Worm (Caenorhabditis elegans) whole organism, L4 larva: ENCODE results near the gene B0310.2.

ENCODE experiments used
- arid-1 ChIP-seq: fragments of 200-800 bp; sonication (Bioruptor generic); conservative IDR thresholded peaks from 2 replicates; pipeline ENCODE4 v1.3.6; 2022; ENCODE audit warnings: missing genetic modification reagents, missing genetic modification characterization, missing compliant biosample characterization
- ceh-20 ChIP-seq: fragments of 200-800 bp; sonication (Bioruptor generic); IDR thresholded peaks from 2 replicates; pipeline ENCODE4 v1.3.6; 2022; ENCODE audit warnings: missing genetic modification reagents, missing genetic modification characterization, missing compliant biosample characterization
- duxl-1 ChIP-seq: sonication (generic microtip); optimal IDR thresholded peaks from 2 replicates; lab custom pipeline; 2016; ENCODE audit warnings: mild to moderate bottlenecking, missing genetic modification characterization, moderate library complexity, missing compliant biosample characterization; ENCODE audit not compliant: poor library complexity
- madf-5 ChIP-seq, 2 experiments: fragments of 200-800 bp; sonication (Bioruptor generic); IDR thresholded peaks; 2 replicates each; pipeline ENCODE4 v1.3.6; 2022; ENCODE audit warnings: missing compliant biosample characterization in 2 of 2, missing genetic modification characterization in 2 of 2
- nhr-11 ChIP-seq: fragments of 150-350 bp; optimal IDR thresholded peaks from 2 replicates; lab custom pipeline; 2014; ENCODE audit warnings: missing biosample characterization, missing genetic modification characterization
- nhr-25 ChIP-seq: sonication (generic microtip); optimal IDR thresholded peaks from 2 replicates; lab custom pipeline; 2017; ENCODE audit warnings: missing genetic modification characterization, mild to moderate bottlenecking, missing compliant biosample characterization, antibody characterized with exemption, moderate library complexity, borderline replicate concordance; ENCODE audit not compliant: insufficient read depth
- unc-62 ChIP-seq, 3 experiments: fragments of 150-350 bp in 1 of 3; sonication (generic microtip); optimal IDR thresholded peaks in 2 of 3; peaks in 1 of 3; 1 replicate in 1 of 3; 2 replicates in 2 of 3; lab custom pipeline; 2014 to 2017; ENCODE audit warnings: missing biosample characterization in 3 of 3, missing genetic modification characterization in 3 of 3, missing genetic modification reagents in 3 of 3, missing genotype in 1 of 3
- ztf-11 ChIP-seq: fragments of 150-350 bp; optimal IDR thresholded peaks from 2 replicates; lab custom pipeline; 2014; ENCODE audit warnings: missing biosample characterization, missing genetic modification characterization

DNA sequence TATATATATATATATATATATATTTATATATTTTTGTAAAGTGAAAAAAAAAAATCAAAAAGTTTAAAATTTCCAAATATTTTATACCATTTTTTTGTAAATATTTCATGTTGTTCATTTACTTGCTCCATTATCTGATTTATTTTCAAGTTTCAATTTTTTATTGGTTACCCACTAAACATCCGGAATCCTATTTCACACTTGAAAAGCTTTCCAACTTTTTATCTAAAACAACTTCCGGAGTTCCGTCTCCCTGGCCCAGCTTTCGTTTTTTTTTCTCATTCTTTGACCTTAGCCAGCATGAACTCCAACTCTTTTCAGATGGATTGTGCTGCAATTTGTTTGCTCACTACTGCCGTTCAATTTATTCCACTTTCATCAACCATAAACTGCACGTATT lies 30.5 kb downstream of the B0310.2 start, which contains the start of gene F38G1.3:
- TF ChIP-seq madf-5 (GFP tag; IDR thresholded peaks at IDR 0.05; lab: Robert Waterston, UW): no peak
- TF ChIP-seq nhr-25 (tag; lab: Kevin White, UChicago): no peak
- no peak for TF ChIP-seq nhr-11
- TF ChIP-seq arid-1 (GFP tag; lab: Robert Waterston, UW): no peak
- TF ChIP-seq ceh-20 (GFP tag; lab: Robert Waterston, UW): no peak
- TF ChIP-seq duxl-1: no peak
- no peak for TF ChIP-seq ztf-11 (tag; lab: Kevin White, UChicago)
- no peak for TF ChIP-seq unc-62 (GFP tag; optimal IDR thresholded peaks at IDR 0.05 in 1 of 2; lab: Kevin White, UChicago)
- no peak for TF ChIP-seq unc-62 (tag; optimal IDR thresholded peaks at IDR 0.05; lab: Kevin White, UChicago)
